Worm (Caenorhabditis elegans) whole organism, midembryonic: ENCODE measurements around the gene blos-8.

Experiments used
- T22C8.4 ChIP-seq: fragments of 200-800 bp; sonication (Bioruptor generic); IDR thresholded peaks from 2 replicates; pipeline ENCODE4 v1.3.6; 2022; ENCODE audit warnings: missing genetic modification characterization, missing compliant biosample characterization
- cog-1 ChIP-seq: sonication (generic microtip); optimal IDR thresholded peaks from 2 replicates; lab custom pipeline; 2016; ENCODE audit warnings: missing genetic modification characterization, missing compliant biosample characterization
- flt-1 ChIP-seq: fragments of 200-800 bp; sonication (Bioruptor generic); IDR thresholded peaks from 2 replicates; pipeline ENCODE4 v1.3.6; 2022; ENCODE audit warnings: missing genetic modification characterization, missing compliant biosample characterization
- klf-2 ChIP-seq: fragments of 200-800 bp; sonication (Bioruptor generic); conservative IDR thresholded peaks from 2 replicates; pipeline ENCODE4 v1.3.6; 2022; ENCODE audit warnings: missing genetic modification reagents, missing genetic modification characterization, missing compliant biosample characterization
- med-1 ChIP-seq: sonication (generic microtip); optimal IDR thresholded peaks from 2 replicates; lab custom pipeline; 2017; ENCODE audit warnings: missing genetic modification characterization, mild to moderate bottlenecking, missing compliant biosample characterization, antibody characterized with exemption, missing genetic modification reagents; ENCODE audit not compliant: insufficient read depth
- ref-1 ChIP-seq: fragments of 200-800 bp; sonication (Bioruptor generic); conservative IDR thresholded peaks from 2 replicates; pipeline ENCODE4 v1.3.6; 2022; ENCODE audit warnings: missing genetic modification reagents, missing genetic modification characterization, missing compliant biosample characterization
- tab-1 ChIP-seq: fragments of 200-800 bp; sonication (Bioruptor generic); IDR thresholded peaks from 2 replicates; pipeline ENCODE4 v1.3.6; 2022; ENCODE audit warnings: missing genetic modification characterization, missing compliant biosample characterization
- ztf-23 ChIP-seq: fragments of 200-800 bp; sonication (Bioruptor generic); IDR thresholded peaks from 2 replicates; pipeline ENCODE4 v1.3.6; 2022; ENCODE audit warnings: missing genetic modification reagents, missing genetic modification characterization, missing compliant biosample characterization
- ztf-29 ChIP-seq: fragments of 200-800 bp; sonication (Bioruptor generic); IDR thresholded peaks from 2 replicates; pipeline ENCODE4 v1.3.6; 2022; ENCODE audit warnings: missing genetic modification reagents, missing genetic modification characterization, missing compliant biosample characterization

blos-8 gene

DNA sequence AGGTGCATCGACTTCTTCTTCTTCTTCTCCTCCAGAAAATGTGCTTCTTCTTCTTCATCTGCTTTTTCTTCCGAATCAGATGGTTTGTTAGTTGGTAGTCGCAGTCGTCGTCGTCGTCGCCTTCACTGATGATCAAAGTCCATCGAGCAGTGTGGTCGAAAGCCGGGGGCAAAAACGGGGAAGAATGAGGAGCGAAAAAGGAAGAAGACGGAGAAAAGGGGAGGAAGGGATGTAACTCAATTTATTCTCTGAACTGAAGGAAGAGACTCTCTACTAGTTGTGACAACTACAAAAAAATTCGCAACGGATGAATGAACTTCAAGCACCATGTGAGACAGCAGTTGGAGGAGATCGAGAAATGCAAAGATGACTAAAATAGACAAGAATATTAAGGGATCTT lies 35.3 kb downstream of the blos-8 start:
- TF ChIP-seq flt-1 (GFP tag; lab: Robert Waterston, UW) (no peak), med-1 (no peak), ztf-29 (GFP tag; lab: Robert Waterston, UW) (no peak), ztf-23 (GFP tag; lab: Robert Waterston, UW) (no peak), cog-1 (no peak), klf-2 (GFP tag; lab: Robert Waterston, UW) (no peak), ref-1 (no peak), tab-1 (GFP tag; lab: Robert Waterston, UW) (no peak), T22C8.4 (no peak)

DNA sequence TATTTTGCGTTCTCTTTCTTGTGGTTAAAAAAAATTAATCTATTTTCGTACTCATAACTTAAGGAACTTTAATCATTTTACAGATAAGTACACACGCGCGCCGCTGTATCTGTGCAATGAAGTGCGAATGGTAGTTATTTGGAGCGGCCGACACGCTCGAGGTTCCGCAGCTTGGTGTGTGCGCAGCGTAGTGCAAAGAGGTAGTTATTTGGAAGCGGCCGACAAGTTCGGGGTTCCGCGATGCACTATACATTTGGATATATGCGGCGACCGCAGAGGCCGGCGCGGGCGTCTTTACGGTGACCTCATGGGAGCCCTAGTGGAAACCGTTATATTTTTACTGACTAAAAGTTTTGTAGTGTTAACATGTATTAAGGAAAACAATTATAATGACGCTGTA lies 38.3 kb downstream of the blos-8 start:
- TF ChIP-seq ref-1 (no peak), flt-1 (GFP tag; lab: Robert Waterston, UW) (no peak), med-1 (no peak), klf-2 (GFP tag; lab: Robert Waterston, UW) (no peak), tab-1 (GFP tag; lab: Robert Waterston, UW) (no peak), ztf-29 (GFP tag; lab: Robert Waterston, UW) (no peak), cog-1 (no peak), ztf-23 (GFP tag; lab: Robert Waterston, UW) (no peak), T22C8.4 (no peak)

DNA sequence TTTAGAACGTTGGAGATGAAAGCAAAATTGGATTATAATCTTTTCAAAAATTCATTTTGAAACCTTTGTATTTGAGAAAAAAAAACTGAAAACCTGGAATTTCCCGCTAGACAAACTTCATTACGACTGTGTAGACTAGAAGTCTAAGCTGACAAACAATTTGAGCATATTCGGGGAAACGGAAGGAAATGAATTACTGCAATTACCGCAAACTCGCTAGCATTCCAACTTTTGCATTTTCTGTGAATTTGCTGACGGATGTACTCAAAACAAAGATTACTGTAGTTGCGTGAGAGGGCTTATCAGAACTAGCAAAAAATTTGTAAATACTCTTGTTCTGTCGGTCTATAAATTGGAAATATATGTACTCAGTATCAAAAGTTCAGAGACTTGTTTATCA lies 41.1 kb downstream of the blos-8 start:
- TF ChIP-seq cog-1 (no peak), ztf-29 (GFP tag; lab: Robert Waterston, UW) (no peak), ztf-23 (GFP tag; lab: Robert Waterston, UW) (no peak), ref-1 (no peak), T22C8.4 (no peak), flt-1 (GFP tag; lab: Robert Waterston, UW) (no peak), klf-2 (GFP tag; lab: Robert Waterston, UW) (no peak), tab-1 (GFP tag; lab: Robert Waterston, UW) (no peak), med-1 (no peak)

DNA sequence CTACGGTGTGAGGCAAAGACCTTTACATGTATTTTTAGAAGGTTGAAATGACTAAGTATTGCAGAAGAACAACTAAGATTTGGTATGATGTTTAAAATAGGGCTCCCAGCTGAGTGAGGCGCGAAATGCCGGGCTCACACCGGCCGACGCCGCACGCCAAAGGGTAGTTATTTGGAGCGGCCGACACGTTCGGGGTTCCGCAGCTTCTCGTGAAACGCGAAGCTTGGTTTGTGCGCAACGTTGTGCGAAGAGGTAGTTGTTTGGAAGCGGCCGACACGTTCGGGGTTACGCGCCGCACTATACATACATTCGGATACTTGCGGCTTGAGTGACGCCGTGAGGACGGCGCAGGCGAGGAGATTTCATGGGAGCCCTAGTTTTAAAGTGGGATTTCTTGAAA lies 42.7 kb downstream of the blos-8 start:
- no peak for TF ChIP-seq klf-2 (GFP tag; lab: Robert Waterston, UW)
- TF ChIP-seq flt-1 (GFP tag; lab: Robert Waterston, UW): no peak
- TF ChIP-seq ztf-23 (GFP tag; lab: Robert Waterston, UW): no peak
- TF ChIP-seq T22C8.4: no peak
- no peak for TF ChIP-seq med-1
- TF ChIP-seq ref-1: no peak
- no peak for TF ChIP-seq ztf-29 (GFP tag; lab: Robert Waterston, UW)
- TF ChIP-seq tab-1 (GFP tag; lab: Robert Waterston, UW): no peak
- no peak for TF ChIP-seq cog-1

DNA sequence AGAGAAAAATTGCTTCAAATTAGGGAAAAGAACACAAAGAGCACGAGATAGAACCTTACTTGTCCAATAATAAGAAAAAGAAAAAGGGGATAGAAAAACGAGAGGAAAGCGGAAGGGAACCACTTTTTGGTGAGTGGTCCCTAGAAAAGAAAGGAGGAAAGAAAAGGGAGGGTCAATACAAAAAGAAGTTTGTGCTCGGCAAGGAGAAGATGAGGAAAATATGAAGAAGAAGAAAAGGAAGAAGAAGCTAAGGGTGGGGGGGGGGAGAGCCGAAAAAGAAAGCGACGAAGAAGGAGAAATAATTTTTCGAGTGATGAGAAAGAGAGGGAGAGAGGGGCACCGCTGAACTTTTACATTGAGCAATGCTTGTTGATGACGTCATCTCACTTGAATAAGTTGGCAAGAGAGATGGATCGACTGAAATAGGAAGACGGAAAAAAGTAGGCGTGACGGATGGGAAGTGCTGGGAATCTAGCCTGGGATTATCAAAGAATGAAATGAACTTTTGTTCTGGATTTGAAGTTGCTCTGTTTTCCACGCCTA lies 45.1 kb downstream of the blos-8 start:
- no peak for TF ChIP-seq tab-1 (GFP tag; lab: Robert Waterston, UW)
- no peak for TF ChIP-seq ztf-23 (GFP tag; lab: Robert Waterston, UW)
- TF ChIP-seq ref-1: no peak
- TF ChIP-seq T22C8.4: no peak
- TF ChIP-seq cog-1: no peak
- no peak for TF ChIP-seq med-1
- TF ChIP-seq ztf-29 (GFP tag; lab: Robert Waterston, UW): no peak
- no peak for TF ChIP-seq flt-1 (GFP tag; lab: Robert Waterston, UW)
- TF ChIP-seq klf-2 (GFP tag; lab: Robert Waterston, UW): no peak

DNA sequence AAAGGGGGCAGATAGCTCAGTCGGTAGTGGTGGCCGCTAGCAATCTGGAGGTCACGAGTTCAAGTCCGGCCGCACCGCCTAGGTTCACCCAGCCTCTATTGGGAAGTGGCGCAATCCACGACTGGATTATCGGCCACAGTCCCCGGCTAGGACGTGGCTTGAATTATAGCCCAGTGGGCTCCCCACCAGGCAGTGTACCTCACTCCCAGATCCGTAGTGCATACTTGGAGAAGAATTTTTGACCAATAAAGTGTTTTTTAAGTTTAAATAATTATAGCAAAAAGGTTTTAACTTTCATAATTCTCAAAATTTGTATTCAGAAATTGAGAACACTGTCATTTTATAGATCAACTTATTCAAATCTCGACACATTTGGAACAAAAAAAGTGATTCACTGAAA lies 45.6 kb downstream of the blos-8 start:
- TF ChIP-seq med-1 (no peak), ztf-29 (GFP tag; lab: Robert Waterston, UW) (no peak), ztf-23 (GFP tag; lab: Robert Waterston, UW) (no peak), ref-1 (no peak), tab-1 (GFP tag; lab: Robert Waterston, UW) (no peak), cog-1 (no peak), klf-2 (GFP tag; lab: Robert Waterston, UW) (no peak), T22C8.4 (no peak), flt-1 (GFP tag; lab: Robert Waterston, UW) (no peak)

DNA sequence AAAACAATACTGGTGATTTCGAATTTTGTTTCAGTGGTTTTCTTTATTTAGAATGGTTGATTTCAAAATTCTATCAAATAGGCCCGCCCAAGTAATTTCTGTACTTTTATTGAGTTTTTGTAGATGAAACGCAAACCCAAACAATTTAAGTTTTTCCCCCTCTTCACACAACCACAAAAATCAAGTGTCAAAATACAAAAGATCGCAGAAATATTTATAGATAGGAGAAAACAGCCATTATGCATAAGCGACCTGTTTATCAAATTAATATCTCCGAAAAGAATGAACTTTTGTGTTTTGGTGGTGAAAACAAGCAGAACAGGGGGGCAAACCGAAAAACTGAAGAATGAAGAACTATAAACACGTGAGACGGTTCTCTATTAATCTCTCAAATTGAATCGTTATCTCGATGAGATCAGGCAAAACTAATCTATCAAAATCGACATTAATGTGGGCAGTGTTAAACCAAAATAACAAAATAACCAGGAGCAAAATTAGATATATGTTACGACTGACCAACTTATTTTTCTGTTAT lies 46.8 kb downstream of the blos-8 start:
- TF ChIP-seq ztf-23 (GFP tag; lab: Robert Waterston, UW): no peak
- no peak for TF ChIP-seq tab-1 (GFP tag; lab: Robert Waterston, UW)
- no peak for TF ChIP-seq cog-1
- TF ChIP-seq ref-1: no peak
- no peak for TF ChIP-seq ztf-29 (GFP tag; lab: Robert Waterston, UW)
- TF ChIP-seq T22C8.4: no peak
- TF ChIP-seq med-1: no peak
- no peak for TF ChIP-seq klf-2 (GFP tag; lab: Robert Waterston, UW)
- TF ChIP-seq flt-1 (GFP tag; lab: Robert Waterston, UW): no peak

DNA sequence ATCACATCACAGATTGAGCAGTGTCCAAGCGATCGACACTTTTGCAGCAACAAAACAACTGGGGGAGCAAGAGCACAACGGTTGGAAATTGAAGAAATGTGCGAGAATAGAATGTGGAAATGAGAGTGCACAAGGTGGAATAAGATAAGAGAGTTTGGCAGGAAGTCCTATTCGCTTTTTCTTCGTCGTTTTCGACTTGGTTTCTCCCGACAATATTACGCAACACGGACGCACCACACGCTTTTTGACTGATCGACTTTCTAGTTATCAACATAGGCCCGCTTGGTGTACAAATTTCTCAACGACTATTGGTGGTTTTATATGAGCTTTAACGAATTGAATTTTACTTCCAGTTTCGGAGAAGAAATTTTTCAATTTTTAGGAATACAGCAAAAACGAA lies 48.1 kb downstream of the blos-8 start:
- TF ChIP-seq cog-1 (no peak), ref-1 (no peak), med-1 (no peak), ztf-29 (GFP tag; lab: Robert Waterston, UW) (no peak), klf-2 (GFP tag; lab: Robert Waterston, UW) (no peak), T22C8.4 (no peak)

DNA sequence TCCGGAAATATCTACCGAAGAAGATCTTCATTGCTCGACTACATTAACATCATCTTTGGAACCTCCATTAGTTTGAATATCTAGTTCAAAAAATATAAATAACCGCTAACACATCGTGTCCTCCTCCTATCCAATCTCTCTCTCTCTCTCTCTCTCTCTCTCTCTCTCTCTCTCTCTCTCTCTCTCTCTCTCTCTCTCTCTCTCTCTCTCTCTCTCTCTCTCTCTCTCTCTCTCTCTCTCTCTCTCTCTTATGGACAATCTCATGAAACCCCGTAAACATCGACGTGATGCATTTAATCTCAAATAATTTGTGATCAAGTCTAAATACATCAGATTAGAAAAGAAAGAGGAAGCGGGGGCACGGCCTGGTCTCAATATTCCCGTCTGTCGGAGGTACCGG lies 48.7 kb downstream of the blos-8 start:
- TF ChIP-seq ref-1: no peak
- TF ChIP-seq med-1: no peak
- no peak for TF ChIP-seq ztf-23 (GFP tag; lab: Robert Waterston, UW)
- no peak for TF ChIP-seq klf-2 (GFP tag; lab: Robert Waterston, UW)
- TF ChIP-seq cog-1: no peak
- TF ChIP-seq flt-1 (GFP tag; lab: Robert Waterston, UW): no peak
- no peak for TF ChIP-seq ztf-29 (GFP tag; lab: Robert Waterston, UW)
- no peak for TF ChIP-seq tab-1 (GFP tag; lab: Robert Waterston, UW)
- no peak for TF ChIP-seq T22C8.4

DNA sequence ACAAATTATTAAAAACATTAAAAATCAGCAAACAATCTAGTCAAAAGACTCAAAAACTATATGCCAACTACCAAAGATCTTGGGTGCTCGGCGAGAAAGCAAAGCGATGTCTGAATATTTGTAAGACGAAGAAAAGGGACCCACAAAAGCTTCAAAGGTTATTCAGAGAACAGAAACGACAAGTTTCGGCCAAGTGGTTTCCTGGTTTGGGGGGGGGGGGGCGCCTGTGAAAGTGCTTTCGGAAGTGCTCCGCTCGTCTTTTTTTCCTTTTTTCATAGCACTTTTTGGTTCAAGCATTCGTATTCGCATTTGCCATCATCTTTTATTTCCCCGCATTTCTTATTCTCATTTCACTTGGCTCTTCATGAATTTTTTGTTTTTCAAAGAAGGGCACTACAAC lies 49.5 kb downstream of the blos-8 start:
- TF ChIP-seq tab-1 (GFP tag; lab: Robert Waterston, UW) (no peak), ref-1 (no peak), ztf-23 (GFP tag; lab: Robert Waterston, UW) (no peak)
